Worm (Caenorhabditis elegans) whole organism, L4 larva: ENCODE results near the gene saeg-1.

Experiments used
- daf-12 ChIP-seq: fragments of 150-350 bp; optimal IDR thresholded peaks from 2 replicates; lab custom pipeline; 2014; ENCODE audit warnings: missing biosample characterization, missing genetic modification reagents, missing genetic modification characterization
- dmd-8 ChIP-seq: fragments of 200-800 bp; sonication (Bioruptor generic); IDR thresholded peaks from 2 replicates; pipeline ENCODE4 v1.3.6; 2022; ENCODE audit warnings: missing genetic modification characterization, missing compliant biosample characterization
- dmd-9 ChIP-seq: fragments of 200-800 bp; sonication (Bioruptor generic); IDR thresholded peaks from 2 replicates; pipeline ENCODE4 v1.3.6; 2022; ENCODE audit warnings: missing genetic modification reagents, missing genetic modification characterization, missing compliant biosample characterization
- fos-1 ChIP-seq: fragments of 150-350 bp; optimal IDR thresholded peaks from 2 replicates; lab custom pipeline; 2014; ENCODE audit warnings: missing biosample characterization, missing genetic modification characterization
- nhr-28 ChIP-seq: fragments of 150-350 bp; optimal IDR thresholded peaks from 2 replicates; lab custom pipeline; 2014; ENCODE audit warnings: missing biosample characterization, missing genetic modification characterization
- rbr-2 ChIP-seq: sonication (generic microtip); optimal IDR thresholded peaks from 2 replicates; lab custom pipeline; 2016; ENCODE audit warnings: missing genotype, missing genetic modification characterization, missing compliant biosample characterization
- zag-1 ChIP-seq: fragments of 150-350 bp; optimal IDR thresholded peaks from 2 replicates; lab custom pipeline; 2014; ENCODE audit warnings: missing biosample characterization, missing genetic modification characterization

DNA sequence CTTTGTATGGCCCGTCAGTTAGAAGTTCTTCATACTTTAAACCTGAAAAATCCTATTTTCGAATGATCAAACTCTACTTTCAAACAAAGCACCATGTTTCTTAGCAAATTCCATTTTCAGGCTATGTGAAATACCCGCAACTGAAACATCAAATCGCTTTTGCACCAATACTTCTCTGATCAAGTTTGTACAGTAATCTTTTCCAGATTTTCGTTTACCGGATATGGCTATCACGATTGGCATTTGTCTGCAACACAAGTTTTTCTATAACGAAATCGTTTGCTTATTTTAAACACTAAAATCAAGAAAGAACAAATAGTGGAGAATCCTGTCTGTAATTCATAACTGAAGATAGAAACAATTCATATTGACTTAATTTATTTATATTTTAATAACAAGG is 30.8 kb upstream of the saeg-1 start, which contains the start of gene F32D8.13:
- TF ChIP-seq fos-1 (tag; lab: Kevin White, UChicago) (no peak), dmd-8 (GFP tag; lab: Robert Waterston, UW) (no peak), daf-12 (tag; lab: Kevin White, UChicago) (no peak), dmd-9 (GFP tag; lab: Robert Waterston, UW) (no peak), rbr-2 (tag; lab: Kevin White, UChicago) (no peak), zag-1 (no peak), nhr-28 (tag; lab: Kevin White, UChicago) (no peak)
